Worm (Caenorhabditis elegans): ENCODE measurements around the gene R07A4.4.

DNA sequence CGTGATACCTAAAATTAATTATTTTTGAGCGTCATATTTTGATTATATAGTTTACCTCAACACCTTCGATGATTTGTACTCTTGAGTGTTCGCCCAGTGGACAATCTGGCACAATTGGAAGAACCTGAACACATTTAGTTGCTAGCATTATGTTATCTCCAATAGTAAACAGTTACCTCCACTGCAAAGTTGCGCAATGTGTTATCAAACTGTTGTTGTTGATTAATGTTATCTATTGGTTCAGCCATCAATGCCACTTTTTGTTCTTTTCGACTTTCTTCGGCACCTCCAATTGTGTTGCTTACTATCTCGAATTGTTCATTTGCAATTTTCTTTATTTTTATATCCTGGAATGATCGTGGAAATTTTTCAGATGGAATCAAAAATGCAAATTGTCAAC, 3.0 kb downstream of the R07A4.4 start:
- TF ChIP-seq T22C8.4 (GFP tag; IDR thresholded peaks at IDR 0.05) (no peak), tab-1 (GFP tag; IDR thresholded peaks at IDR 0.05) (no peak), med-1 (GFP tag; optimal IDR thresholded peaks at IDR 0.05; ENCODE audit: insufficient read depth) (no peak), flt-1 (GFP tag; IDR thresholded peaks at IDR 0.05) (no peak), ztf-23 (GFP tag; IDR thresholded peaks at IDR 0.05) (no peak), cog-1 (tag; optimal IDR thresholded peaks at IDR 0.05) (no peak), klf-2 (GFP tag; conservative IDR thresholded peaks at IDR 0.05) (no peak)
